Fruit fly (Drosophila melanogaster): Measurements from ENCODE around the gene Ilp8.

- TF ChIP-seq Eip78C (GFP tag) = no peak
- no peak for TF ChIP-seq Gug (GFP tag; IDR thresholded peaks at IDR 0.05)
- TF ChIP-seq acj6 (GFP tag; optimal IDR thresholded peaks at IDR 0.05) = no peak
- TF ChIP-seq Hr39 (GFP tag; optimal IDR thresholded peaks at IDR 0.05) = no peak
- TF ChIP-seq lz (GFP tag; optimal IDR thresholded peaks at IDR 0.05) = no peak
- no peak for TF ChIP-seq Smox (GFP tag; optimal IDR thresholded peaks at IDR 0.05)
- TF ChIP-seq dsx (GFP tag; optimal IDR thresholded peaks at IDR 0.05; ENCODE audit: poor library complexity, severe bottlenecking) = no peak
- TF ChIP-seq OdsH (GFP tag; optimal IDR thresholded peaks at IDR 0.05) = no peak
- TF ChIP-seq salr (GFP tag; optimal IDR thresholded peaks at IDR 0.05) = no peak
- TF ChIP-seq dac (GFP tag; optimal IDR thresholded peaks at IDR 0.05) = no peak
- no peak for TF ChIP-seq CG34406 (GFP tag; optimal IDR thresholded peaks at IDR 0.05)
- no peak for TF ChIP-seq vri (GFP tag; optimal IDR thresholded peaks at IDR 0.05)
- TF ChIP-seq Blimp-1 (GFP tag; optimal IDR thresholded peaks at IDR 0.05) = no peak
Observed at dm6 chr3L:16988526-16988925, 43.4 kb downstream of the Ilp8 start.

All from whole organism, prepupa.